Fruit fly (Drosophila melanogaster): ENCODE measurements around the gene Ipp.

dm6 chr3R:13971728-13972448 lies 13.3 kb downstream of the Ipp start:
- TF ChIP-seq Ptx1 (GFP tag; IDR thresholded peaks at IDR 0.05) (peak; percentile 16; the same call in 1 of the 2 replicates), CG18262 (tag; optimal IDR thresholded peaks at IDR 0.05) (peak; percentile 46), prd (optimal IDR thresholded peaks at IDR 0.05) (no peak), prd (GFP tag; IDR thresholded peaks at IDR 0.05) (peak; percentile 58; the same call in 2 of the 3 replicates), CG13624 (GFP tag; optimal IDR thresholded peaks at IDR 0.05) (no peak), en (GFP tag; optimal IDR thresholded peaks at IDR 0.05) (no peak), Med (GFP tag) (no peak), dm (GFP tag; optimal IDR thresholded peaks at IDR 0.05) (no peak), Jarid2 (GFP tag; optimal IDR thresholded peaks at IDR 0.05) (no peak)
